Fruit fly (Drosophila melanogaster) whole organism, embryonic: Measurements from ENCODE around the gene Obp84a.

Source experiments
- Ada2b ChIP-seq: fragments of 200-800 bp; sonication (Bioruptor generic); IDR thresholded peaks from 2 replicates; pipeline ENCODE4 v1.3.6; 2022; ENCODE audit warnings: missing biosample characterization, missing genetic modification characterization
- B-H1 ChIP-seq: fragments of 200-800 bp; sonication (Bioruptor generic); IDR thresholded peaks from 3 replicates; pipeline ENCODE4 v1.3.6; 2022; ENCODE audit warnings: missing biosample characterization, missing genetic modification characterization
- BtbVII ChIP-seq: fragments of 200-800 bp; sonication (Bioruptor generic); optimal IDR thresholded peaks from 3 replicates; lab custom pipeline; 2017; ENCODE audit warnings: missing biosample characterization, mild to moderate bottlenecking, missing genetic modification characterization
- CG10274 ChIP-seq: fragments of 200-800 bp; sonication (Bioruptor generic); optimal IDR thresholded peaks from 3 replicates; lab custom pipeline; 2017; ENCODE audit warnings: missing biosample characterization, mild to moderate bottlenecking, missing genetic modification characterization
- CG10565 ChIP-seq: fragments of 200-800 bp; sonication (Bioruptor generic); optimal IDR thresholded peaks from 3 replicates; lab custom pipeline; 2016; ENCODE audit warnings: missing biosample characterization, mild to moderate bottlenecking, missing genetic modification characterization
- CG11456 ChIP-seq: fragments of 200-800 bp; sonication (Bioruptor generic); IDR thresholded peaks from 3 replicates; pipeline ENCODE4 v1.3.6; 2022; ENCODE audit warnings: missing biosample characterization, missing genetic modification characterization
- CG11504 ChIP-seq: fragments of 200-800 bp; sonication (Bioruptor generic); optimal IDR thresholded peaks from 3 replicates; lab custom pipeline; 2019; ENCODE audit warnings: missing biosample characterization, mild to moderate bottlenecking, missing genetic modification characterization, moderate library complexity
- CG12942 ChIP-seq: fragments of 200-800 bp; sonication (Bioruptor generic); optimal IDR thresholded peaks from 3 replicates; lab custom pipeline; 2016; ENCODE audit warnings: missing biosample characterization, missing genetic modification characterization
- CG14667 ChIP-seq: fragments of 200-800 bp; sonication (Bioruptor generic); IDR thresholded peaks from 2 replicates; pipeline ENCODE4 v1.3.6; 2022; ENCODE audit warnings: missing biosample characterization, missing genetic modification characterization
- CG16863 ChIP-seq: fragments of 200-800 bp; sonication (Bioruptor generic); optimal IDR thresholded peaks from 3 replicates; lab custom pipeline; 2016; ENCODE audit warnings: missing biosample characterization, missing genetic modification characterization
- CG17802 ChIP-seq: fragments of 200-800 bp; sonication (Bioruptor generic); optimal IDR thresholded peaks from 2 replicates; lab custom pipeline; 2018; ENCODE audit warnings: missing biosample characterization, mild to moderate bottlenecking, missing genetic modification characterization, moderate library complexity
- CG18011 ChIP-seq: fragments of 200-800 bp; sonication (Bioruptor generic); optimal IDR thresholded peaks from 2 replicates; lab custom pipeline; 2017; ENCODE audit warnings: missing biosample characterization, missing genetic modification characterization, mild to moderate bottlenecking, moderate library complexity, missing genotype
- CG2120 ChIP-seq: fragments of 200-800 bp; sonication (Bioruptor generic); optimal IDR thresholded peaks from 3 replicates; lab custom pipeline; 2016; ENCODE audit warnings: missing biosample characterization, missing genetic modification characterization
- CG3726 ChIP-seq: fragments of 200-800 bp; sonication (Bioruptor generic); IDR thresholded peaks from 3 replicates; pipeline ENCODE4, ENCODE4 v1.3.6; 2022; ENCODE audit warnings: missing biosample characterization, missing genetic modification characterization
- CG3847 ChIP-seq: fragments of 200-800 bp; sonication (Bioruptor generic); IDR thresholded peaks from 2 replicates; pipeline ENCODE4 v1.3.6; 2022; ENCODE audit warnings: missing biosample characterization, missing genetic modification characterization
- CG4424 ChIP-seq: fragments of 200-800 bp; sonication (Bioruptor generic); optimal IDR thresholded peaks from 3 replicates; lab custom pipeline; 2016; ENCODE audit warnings: missing biosample characterization, missing genetic modification characterization
- CG4854 ChIP-seq: fragments of 200-800 bp; sonication (Bioruptor generic); optimal IDR thresholded peaks from 2 replicates; lab custom pipeline; 2016; ENCODE audit warnings: missing biosample characterization, missing genetic modification characterization, inconsistent platforms
- CG6654 ChIP-seq: fragments of 200-800 bp; sonication (Bioruptor generic); optimal IDR thresholded peaks from 2 replicates; lab custom pipeline; 2017; ENCODE audit warnings: missing biosample characterization, mild to moderate bottlenecking, missing genetic modification characterization
- CG9817 ChIP-seq: fragments of 200-800 bp; sonication (Bioruptor generic); optimal IDR thresholded peaks from 2 replicates; lab custom pipeline; 2018; ENCODE audit warnings: missing biosample characterization, mild to moderate bottlenecking, missing genetic modification characterization, moderate library complexity
- D ChIP-seq, 2 experiments: fragments of 200-800 bp in 1 of 2; fragments of >200 bp in 1 of 2; sonication (Bioruptor generic) in 1 of 2; optimal IDR thresholded peaks; 2 replicates in 1 of 2; 3 replicates in 1 of 2; lab custom pipeline; 2017; ENCODE audit warnings: mild to moderate bottlenecking in 1 of 2, missing biosample characterization in 1 of 2, missing genetic modification characterization in 1 of 2, missing genetic modification reagents in 1 of 2
- Dad ChIP-seq: fragments of 200-800 bp; sonication (Bioruptor generic); optimal IDR thresholded peaks from 3 replicates; lab custom pipeline; 2016; ENCODE audit warnings: missing biosample characterization, missing genetic modification characterization
- Ets97D ChIP-seq: fragments of 200-800 bp; sonication (Bioruptor generic); optimal IDR thresholded peaks from 3 replicates; lab custom pipeline; 2016; ENCODE audit warnings: missing biosample characterization, missing genetic modification characterization
- Fer3 ChIP-seq: fragments of 200-800 bp; sonication (Bioruptor generic); optimal IDR thresholded peaks from 2 replicates; lab custom pipeline; 2018; ENCODE audit warnings: missing biosample characterization, mild to moderate bottlenecking, missing genetic modification characterization, moderate library complexity
- Gug ChIP-seq: fragments of 200-800 bp; sonication (Bioruptor generic); IDR thresholded peaks from 4 replicates; pipeline ENCODE4 v1.3.6; 2022; ENCODE audit warnings: missing biosample characterization, missing genetic modification characterization
- Hand ChIP-seq: fragments of 200-800 bp; sonication (Bioruptor generic); optimal IDR thresholded peaks from 2 replicates; lab custom pipeline; 2017; ENCODE audit warnings: mild to moderate bottlenecking, missing biosample characterization, missing genetic modification reagents, missing genetic modification characterization
- Hey ChIP-seq: fragments of 200-800 bp; sonication (Bioruptor generic); optimal IDR thresholded peaks from 3 replicates; lab custom pipeline; 2018; ENCODE audit warnings: missing biosample characterization, mild to moderate bottlenecking, missing genetic modification characterization
- HmgD ChIP-seq: fragments of 200-800 bp; sonication (Bioruptor generic); optimal IDR thresholded peaks from 3 replicates; lab custom pipeline; 2016; ENCODE audit warnings: missing biosample characterization, missing genetic modification characterization
- MBD-R2 ChIP-seq: fragments of 200-800 bp; sonication (Bioruptor generic); IDR thresholded peaks from 2 replicates; pipeline ENCODE4 v1.3.6; 2022; ENCODE audit warnings: missing biosample characterization, missing genetic modification characterization
- Mad ChIP-seq: fragments of 200-800 bp; sonication (Bioruptor generic); optimal IDR thresholded peaks from 2 replicates; lab custom pipeline; 2016; ENCODE audit warnings: missing biosample characterization, missing genetic modification characterization
- Mes4 ChIP-seq: fragments of 200-800 bp; sonication (Bioruptor generic); optimal IDR thresholded peaks from 2 replicates; lab custom pipeline; 2016; ENCODE audit warnings: missing biosample characterization, missing genetic modification characterization
- NC2β ChIP-seq: fragments of 200-800 bp; sonication (Bioruptor generic); optimal IDR thresholded peaks from 2 replicates; lab custom pipeline; 2016; ENCODE audit warnings: missing biosample characterization, missing genetic modification characterization
- Neu2 ChIP-seq: fragments of 200-800 bp; sonication (Bioruptor generic); optimal IDR thresholded peaks from 3 replicates; lab custom pipeline; 2016; ENCODE audit warnings: missing biosample characterization, missing genetic modification characterization, borderline replicate concordance
- Sry-β ChIP-seq: fragments of 200-800 bp; sonication (Bioruptor generic); optimal IDR thresholded peaks from 2 replicates; lab custom pipeline; 2018; ENCODE audit warnings: missing biosample characterization, mild to moderate bottlenecking, missing genetic modification characterization, moderate library complexity
- ase ChIP-seq: fragments of 200-800 bp; sonication (Bioruptor generic); IDR thresholded peaks from 3 replicates; pipeline ENCODE4 v1.3.6; 2022; ENCODE audit warnings: missing biosample characterization, missing genetic modification characterization
- bbx ChIP-seq: fragments of 200-800 bp; sonication (Bioruptor generic); IDR thresholded peaks from 2 replicates; pipeline ENCODE4 v1.3.6; 2022; ENCODE audit warnings: missing biosample characterization, missing genetic modification characterization; ENCODE audit not compliant: partially characterized antibody
- caup ChIP-seq: fragments of 200-800 bp; sonication (Bioruptor generic); optimal IDR thresholded peaks from 3 replicates; lab custom pipeline; 2017; ENCODE audit warnings: missing biosample characterization, mild to moderate bottlenecking, missing genetic modification characterization, moderate library complexity; ENCODE audit not compliant: severe bottlenecking
- chm ChIP-seq: fragments of 200-800 bp; sonication (Bioruptor generic); IDR thresholded peaks from 2 replicates; pipeline ENCODE4 v1.3.6; 2022; ENCODE audit warnings: missing biosample characterization, missing genetic modification characterization
- dm ChIP-seq: fragments of 200-800 bp; sonication (Bioruptor generic); optimal IDR thresholded peaks from 3 replicates; lab custom pipeline; 2016; ENCODE audit warnings: missing biosample characterization, missing genetic modification characterization
- fd96Cb ChIP-seq: fragments of 200-800 bp; sonication (Bioruptor generic); optimal IDR thresholded peaks from 2 replicates; lab custom pipeline; 2018; ENCODE audit warnings: missing biosample characterization, mild to moderate bottlenecking, missing genetic modification characterization, moderate library complexity
- lbe ChIP-seq: fragments of 200-800 bp; sonication (Bioruptor generic); optimal IDR thresholded peaks from 2 replicates; lab custom pipeline; 2016; ENCODE audit warnings: missing biosample characterization, mild to moderate bottlenecking, missing genetic modification characterization
- lola ChIP-seq, 3 experiments: fragments of >200 bp in 2 of 3; fragments of 200-800 bp in 1 of 3; sonication (Bioruptor generic) in 1 of 3; optimal IDR thresholded peaks; 2 replicates each; lab custom pipeline; 2017 to 2019; ENCODE audit warnings: missing biosample characterization in 3 of 3, missing genetic modification characterization in 3 of 3, mild to moderate bottlenecking in 1 of 3, moderate library complexity in 1 of 3
- lov ChIP-seq, 2 experiments: fragments of 200-800 bp in 1 of 2; fragments of >200 bp in 1 of 2; sonication (Bioruptor generic) in 1 of 2; IDR thresholded peaks in 1 of 2; optimal IDR thresholded peaks in 1 of 2; 2 replicates in 1 of 2; 3 replicates in 1 of 2; pipeline versions ENCODE4 v1.3.6 to Lab custom; 2017 to 2022; ENCODE audit warnings: missing biosample characterization in 1 of 2, missing genetic modification characterization in 1 of 2
- pho ChIP-seq: fragments of 200-800 bp; sonication (Bioruptor generic); optimal IDR thresholded peaks from 2 replicates; lab custom pipeline; 2016; ENCODE audit warnings: missing biosample characterization, missing genetic modification characterization
- seq ChIP-seq: fragments of 200-800 bp; sonication (Bioruptor generic); IDR thresholded peaks from 2 replicates; pipeline ENCODE4 v1.3.6; 2022; ENCODE audit warnings: missing biosample characterization, missing genetic modification characterization
- slbo ChIP-seq: fragments of 200-800 bp; sonication (Bioruptor generic); IDR thresholded peaks from 2 replicates; pipeline ENCODE4 v1.3.6; 2022; ENCODE audit warnings: missing biosample characterization, missing genetic modification characterization
- stc ChIP-seq: fragments of 200-800 bp; sonication (Bioruptor generic); IDR thresholded peaks from 2 replicates; pipeline ENCODE4 v1.3.6; 2022; ENCODE audit warnings: missing biosample characterization, missing genetic modification characterization
- tup ChIP-seq: fragments of 200-800 bp; sonication (Bioruptor generic); optimal IDR thresholded peaks from 2 replicates; lab custom pipeline; 2016; ENCODE audit warnings: missing biosample characterization, mild to moderate bottlenecking, missing genetic modification characterization, moderate library complexity
- tx ChIP-seq: fragments of 200-800 bp; sonication (Bioruptor generic); optimal IDR thresholded peaks from 2 replicates; lab custom pipeline; 2016; ENCODE audit warnings: missing biosample characterization, missing genetic modification characterization
- zf30C ChIP-seq: fragments of 200-800 bp; sonication (Bioruptor generic); optimal IDR thresholded peaks from 3 replicates; lab custom pipeline; 2018; ENCODE audit warnings: missing biosample characterization, mild to moderate bottlenecking, missing genetic modification characterization

Gene Obp84a

DNA sequence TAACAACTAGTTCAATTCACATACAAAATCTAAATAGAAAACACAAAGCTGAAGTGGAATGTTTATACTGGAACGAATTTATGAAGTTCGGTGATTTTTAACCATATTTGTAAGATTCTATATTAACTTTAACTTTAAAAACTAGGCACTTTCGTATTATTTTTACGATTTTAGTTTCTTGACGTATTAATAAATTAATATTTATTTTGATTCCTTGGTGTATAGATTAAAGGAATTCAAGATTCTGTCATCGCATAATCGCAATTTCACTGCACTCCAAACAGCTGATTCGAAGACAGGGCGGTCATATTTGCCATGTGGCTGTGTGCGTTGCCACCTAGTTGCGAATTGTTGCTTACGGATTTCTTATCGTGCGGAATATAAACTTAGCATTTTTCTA is 2.3 kb downstream of the Obp84a start, which contains the start of the genes CG1227 and Dtwd2 (continued):
- TF ChIP-seq Ets97D (GFP tag; lab: Kevin White, UChicago), result peak; percentile 32
- peak; percentile 63 for TF ChIP-seq CG12942
- TF ChIP-seq bbx (GFP tag; lab: Robert Waterston, UW), result 0 out of 2 replicates have a peak, but pooled peaks have one; percentile 27
- peak; percentile 32 for TF ChIP-seq Dad
- peak; percentile 30 for TF ChIP-seq tx (GFP tag; lab: Kevin White, UChicago)
- peak; percentile 12 for TF ChIP-seq NC2β (GFP tag; lab: Kevin White, UChicago)
- peak; percentile 91 for TF ChIP-seq CG11504
- peak; percentile 91 for TF ChIP-seq CG3847
- TF ChIP-seq Neu2 (GFP tag; lab: Kevin White, UChicago), result no peak
- peak; percentile 86 for TF ChIP-seq ase (GFP tag; lab: Robert Waterston, UW)
- TF ChIP-seq CG3726, result peak; percentile 71; the same call in 2 of the 3 replicates
- TF ChIP-seq lola (GFP tag; optimal IDR thresholded peaks at IDR 0.05; lab: Kevin White, UChicago), result peak in 1 of 3 experiments; percentile 88
- peak; percentile 33 for TF ChIP-seq CG6654 (GFP tag; lab: Kevin White, UChicago)
- peak; percentile 76; the same call in 2 of the 3 replicates for TF ChIP-seq B-H1
- TF ChIP-seq dm (GFP tag; lab: Kevin White, UChicago), result peak; percentile 84
- TF ChIP-seq CG9817 (tag; lab: Kevin White, UChicago), result peak; percentile 93
- peak; percentile 75 for TF ChIP-seq CG18011 (GFP tag; lab: Kevin White, UChicago)
- TF ChIP-seq Fer3, result peak; percentile 96
- TF ChIP-seq caup (GFP tag; lab: Kevin White, UChicago), result peak; percentile 87
- TF ChIP-seq stc (GFP tag; lab: Robert Waterston, UW), result peak; percentile 95
- TF ChIP-seq Ada2b, result peak; percentile 84
- peak; percentile 87 for TF ChIP-seq slbo (GFP tag; lab: Robert Waterston, UW)
- TF ChIP-seq lov (optimal IDR thresholded peaks at IDR 0.05; lab: Kevin White, UChicago), result no peak
- peak; percentile 84; the same call in 2 of the 3 replicates for TF ChIP-seq lov (GFP tag; IDR thresholded peaks at IDR 0.05; lab: Robert Waterston, UW)
- no peak for TF ChIP-seq lbe (GFP tag; lab: Kevin White, UChicago)
- no peak for TF ChIP-seq CG4854
- peak; percentile 71 for TF ChIP-seq pho (GFP tag; lab: Kevin White, UChicago)
- peak; percentile 90 for TF ChIP-seq CG2120 (GFP tag; lab: Kevin White, UChicago)
- peak; percentile 83 for TF ChIP-seq CG11456
- TF ChIP-seq Hey (tag; lab: Kevin White, UChicago), result peak; percentile 56
- TF ChIP-seq Mad, result peak; percentile 33
- no peak for TF ChIP-seq Sry-β (GFP tag; lab: Kevin White, UChicago)
- peak; percentile 43 for TF ChIP-seq CG16863
- TF ChIP-seq chm (GFP tag; lab: Robert Waterston, UW), result no peak; the same call in none of the 2 replicates
- peak; percentile 79 for TF ChIP-seq CG14667 (GFP tag; lab: Robert Waterston, UW)
- TF ChIP-seq fd96Cb (tag; lab: Kevin White, UChicago), result peak; percentile 84
- TF ChIP-seq CG10274 (GFP tag; lab: Kevin White, UChicago), result peak; percentile 60
- no peak for TF ChIP-seq zf30C
- TF ChIP-seq MBD-R2 (GFP tag; lab: Robert Waterston, UW), result peak; percentile 98
- TF ChIP-seq HmgD (GFP tag; lab: Kevin White, UChicago), result no peak
- TF ChIP-seq Mes4 (GFP tag; lab: Kevin White, UChicago), result peak; percentile 27
- no peak for TF ChIP-seq Gug (GFP tag; lab: Robert Waterston, UW)
- TF ChIP-seq CG4424 (GFP tag; lab: Kevin White, UChicago), result peak; percentile 81
- peak; percentile 7 for TF ChIP-seq tup (GFP tag; lab: Kevin White, UChicago)
- no peak for TF ChIP-seq BtbVII (GFP tag; lab: Kevin White, UChicago)
- TF ChIP-seq CG10565 (GFP tag; lab: Kevin White, UChicago), result no peak
- TF ChIP-seq Hand (GFP tag; lab: Kevin White, UChicago), result peak; percentile 87
- TF ChIP-seq D (optimal IDR thresholded peaks at IDR 0.05; lab: Kevin White, UChicago), result no peak
- no peak for TF ChIP-seq D (GFP tag; optimal IDR thresholded peaks at IDR 0.05; lab: Kevin White, UChicago)
- peak; percentile 86 for TF ChIP-seq seq
- TF ChIP-seq CG17802, result peak; percentile 49
